Worm (Caenorhabditis elegans) whole organism, mixed stage, embryonic: Measurements from ENCODE around the gene coa-4.

ENCODE experiments used
- bed-3 ChIP-seq: fragments of 200-800 bp; sonication (Bioruptor generic); optimal IDR thresholded peaks from 3 replicates; lab custom pipeline; 2018; ENCODE audit warnings: mild to moderate bottlenecking, missing genetic modification characterization, moderate library complexity, missing compliant biosample characterization
- blmp-1 ChIP-seq: fragments of 150-350 bp; optimal IDR thresholded peaks from 2 replicates; lab custom pipeline; 2014; ENCODE audit warnings: missing biosample characterization, missing genetic modification characterization
- ceh-39 ChIP-seq: fragments of 150-350 bp; optimal IDR thresholded peaks from 2 replicates; lab custom pipeline; 2014; ENCODE audit warnings: missing biosample characterization, missing genetic modification characterization
- ceh-43 ChIP-seq: fragments of 200-800 bp; sonication (Bioruptor generic); optimal IDR thresholded peaks from 2 replicates; lab custom pipeline; 2018; ENCODE audit warnings: mild to moderate bottlenecking, missing genetic modification characterization, moderate library complexity, missing compliant biosample characterization
- ceh-83 ChIP-seq: fragments of 200-800 bp; sonication (Bioruptor generic); optimal IDR thresholded peaks from 2 replicates; lab custom pipeline; 2018; ENCODE audit warnings: mild to moderate bottlenecking, missing genetic modification characterization, missing compliant biosample characterization
- ces-1 ChIP-seq: fragments of 150-350 bp; optimal IDR thresholded peaks from 2 replicates; lab custom pipeline; 2014; ENCODE audit warnings: missing biosample characterization, missing genetic modification reagents, missing genetic modification characterization
- elt-1 ChIP-seq: sonication (generic microtip); optimal IDR thresholded peaks from 2 replicates; lab custom pipeline; 2017; ENCODE audit warnings: missing genetic modification characterization, mild to moderate bottlenecking, missing compliant biosample characterization, antibody characterized with exemption, moderate library complexity, borderline replicate concordance; ENCODE audit not compliant: insufficient read depth
- flh-1 ChIP-seq: fragments of 200-800 bp; sonication (Bioruptor generic); optimal IDR thresholded peaks from 2 replicates; lab custom pipeline; 2018; ENCODE audit warnings: mild to moderate bottlenecking, missing genetic modification characterization, moderate library complexity, missing compliant biosample characterization
- ham-2 ChIP-seq: fragments of 200-800 bp; sonication (Bioruptor generic); optimal IDR thresholded peaks from 2 replicates; lab custom pipeline; 2018; ENCODE audit warnings: mild to moderate bottlenecking, missing genetic modification characterization, missing compliant biosample characterization
- hlh-1 ChIP-seq: fragments of 150-350 bp; optimal IDR thresholded peaks from 2 replicates; lab custom pipeline; 2014; ENCODE audit warnings: missing biosample characterization, missing genetic modification reagents, missing genetic modification characterization
- lin-13 ChIP-seq: fragments of 150-350 bp; optimal IDR thresholded peaks from 2 replicates; lab custom pipeline; 2014; ENCODE audit warnings: missing biosample characterization, missing genetic modification characterization
- lin-32 ChIP-seq: fragments of 200-800 bp; sonication (Bioruptor generic); optimal IDR thresholded peaks from 2 replicates; lab custom pipeline; 2018; ENCODE audit warnings: mild to moderate bottlenecking, missing genetic modification characterization, missing compliant biosample characterization
- lsy-2 ChIP-seq: fragments of 150-350 bp; optimal IDR thresholded peaks from 2 replicates; lab custom pipeline; 2014; ENCODE audit warnings: missing biosample characterization, missing genetic modification characterization
- mab-5 ChIP-seq: fragments of 150-350 bp; optimal IDR thresholded peaks from 2 replicates; lab custom pipeline; 2014; ENCODE audit warnings: missing biosample characterization, missing genetic modification characterization
- mep-1 ChIP-seq: fragments of 150-350 bp; optimal IDR thresholded peaks from 2 replicates; lab custom pipeline; 2017; ENCODE audit warnings: missing biosample characterization, missing genetic modification reagents, missing genetic modification characterization, inconsistent platforms
- mls-2 ChIP-seq: sonication (generic microtip); optimal IDR thresholded peaks from 2 replicates; lab custom pipeline; 2016; ENCODE audit warnings: mild to moderate bottlenecking, missing genetic modification characterization, moderate library complexity, missing compliant biosample characterization
- nhr-12 ChIP-seq: fragments of 150-350 bp; optimal IDR thresholded peaks from 2 replicates; lab custom pipeline; 2014; ENCODE audit warnings: missing biosample characterization, missing genetic modification characterization
- nhr-2 ChIP-seq: fragments of 150-350 bp; optimal IDR thresholded peaks from 2 replicates; lab custom pipeline; 2014; ENCODE audit warnings: missing biosample characterization, missing genetic modification characterization
- nhr-237 ChIP-seq: fragments of 150-350 bp; optimal IDR thresholded peaks from 2 replicates; lab custom pipeline; 2014; ENCODE audit warnings: missing biosample characterization, missing genetic modification characterization
- nhr-76 ChIP-seq: sonication (generic microtip); optimal IDR thresholded peaks from 2 replicates; lab custom pipeline; 2017; ENCODE audit warnings: missing biosample characterization, missing genetic modification characterization
- pha-4 ChIP-seq: fragments of 150-350 bp; optimal IDR thresholded peaks from 2 replicates; lab custom pipeline; 2018; ENCODE audit warnings: missing biosample characterization, missing genetic modification reagents, missing genetic modification characterization
- sem-2 ChIP-seq: fragments of 200-800 bp; sonication (Bioruptor generic); optimal IDR thresholded peaks from 2 replicates; lab custom pipeline; 2018; ENCODE audit warnings: mild to moderate bottlenecking, missing genetic modification characterization, missing compliant biosample characterization
- sptf-1 ChIP-seq: sonication (generic microtip); optimal IDR thresholded peaks from 2 replicates; lab custom pipeline; 2017; ENCODE audit warnings: mild to moderate bottlenecking, missing genetic modification characterization, moderate library complexity, missing compliant biosample characterization
- tbx-8 ChIP-seq: fragments of 200-800 bp; sonication (Bioruptor generic); optimal IDR thresholded peaks from 2 replicates; lab custom pipeline; 2018; ENCODE audit warnings: mild to moderate bottlenecking, missing genetic modification characterization, moderate library complexity, missing compliant biosample characterization
- unc-120 ChIP-seq: sonication (generic microtip); optimal IDR thresholded peaks from 2 replicates; lab custom pipeline; 2017; ENCODE audit warnings: missing genetic modification characterization, missing compliant biosample characterization; ENCODE audit not compliant: poor library complexity, severe bottlenecking
- unc-39 ChIP-seq: fragments of 150-350 bp; optimal IDR thresholded peaks from 2 replicates; lab custom pipeline; 2014; ENCODE audit warnings: missing biosample characterization, missing genetic modification characterization
- unc-62 ChIP-seq: fragments of 150-350 bp; optimal IDR thresholded peaks from 2 replicates; lab custom pipeline; 2014; ENCODE audit warnings: missing biosample characterization, missing genetic modification reagents, missing genetic modification characterization

The coa-4 gene

ce11 chrIV:9333007-9333406 is 2.4 kb downstream of the coa-4 start:
- TF ChIP-seq hlh-1 (tag; lab: Kevin White, UChicago) = no peak
- no peak for TF ChIP-seq sptf-1
- no peak for TF ChIP-seq flh-1 (GFP tag; lab: Kevin White, UChicago)
- TF ChIP-seq unc-120 (tag; lab: Kevin White, UChicago) = no peak
- TF ChIP-seq ces-1 (GFP tag; lab: Kevin White, UChicago) = no peak
- no peak for TF ChIP-seq tbx-8 (GFP tag; lab: Kevin White, UChicago)
- TF ChIP-seq ceh-43 = no peak
- TF ChIP-seq nhr-12 (tag; lab: Kevin White, UChicago) = no peak
- TF ChIP-seq ceh-39 = no peak

DNA sequence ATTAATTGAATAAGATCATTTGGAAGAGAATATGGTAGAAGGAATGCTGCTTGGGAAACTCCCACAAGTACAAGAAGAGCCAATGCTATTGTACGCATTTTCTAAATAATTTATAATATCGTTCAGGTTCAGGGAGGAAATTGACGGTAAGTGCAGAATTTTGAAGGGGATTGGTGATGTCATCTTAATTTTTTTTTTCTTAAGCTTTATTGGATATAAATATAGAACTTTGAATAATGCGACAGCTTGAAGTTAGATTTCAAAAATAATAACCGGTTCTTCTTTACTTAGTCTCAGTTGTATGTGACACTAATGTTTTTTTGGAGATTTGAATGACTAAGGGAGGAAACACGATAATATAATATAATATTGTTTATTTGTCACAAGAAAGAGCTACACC is 4.6 kb downstream of the coa-4 start, which contains the start of gene nspg-7.1:
TSS of gene nspg-7.1 (minus strand) at position 101 of the 400 bp plus-strand sequence.
- TF ChIP-seq lsy-2 (tag; lab: Kevin White, UChicago) (no peak), ceh-83 (GFP tag; lab: Kevin White, UChicago) (no peak), unc-62 (GFP tag; lab: Kevin White, UChicago) (no peak), nhr-12 (tag; lab: Kevin White, UChicago) (no peak), mep-1 (tag; lab: Kevin White, UChicago) (no peak), bed-3 (GFP tag; lab: Kevin White, UChicago) (no peak), ham-2 (no peak), unc-39 (no peak), ceh-39 (no peak), lin-13 (no peak), pha-4 (no peak), elt-1 (tag; lab: Kevin White, UChicago) (no peak), lin-32 (GFP tag; lab: Kevin White, UChicago) (no peak)
- TF ChIP-seq, all 35 proteins: peak for 0

DNA sequence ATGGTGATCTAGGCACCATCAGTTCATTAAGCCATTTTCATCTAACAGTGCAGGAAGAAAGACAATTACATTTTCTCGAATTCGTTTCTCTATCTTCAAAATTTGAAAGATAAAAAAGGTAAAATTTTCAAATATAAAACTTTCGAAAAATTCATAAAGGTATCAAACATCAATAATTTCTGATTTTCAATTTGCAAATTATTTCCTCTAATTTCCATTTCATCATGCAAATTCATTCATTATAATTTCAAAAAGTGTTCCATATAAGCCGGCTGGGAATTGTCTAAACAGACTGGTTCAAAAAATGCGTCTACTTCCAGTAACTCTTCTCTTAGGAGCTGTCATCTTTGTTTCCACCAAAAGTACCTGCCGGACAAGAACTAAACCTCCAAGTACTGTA is 7.7 kb downstream of the coa-4 start, which contains the start of gene clec-183:
TSS of gene clec-183 (plus strand) at position 301 of the 400 bp plus-strand sequence.
- TF ChIP-seq unc-39 (no peak), hlh-1 (tag; lab: Kevin White, UChicago) (no peak), blmp-1 (tag; lab: Kevin White, UChicago) (no peak)

DNA sequence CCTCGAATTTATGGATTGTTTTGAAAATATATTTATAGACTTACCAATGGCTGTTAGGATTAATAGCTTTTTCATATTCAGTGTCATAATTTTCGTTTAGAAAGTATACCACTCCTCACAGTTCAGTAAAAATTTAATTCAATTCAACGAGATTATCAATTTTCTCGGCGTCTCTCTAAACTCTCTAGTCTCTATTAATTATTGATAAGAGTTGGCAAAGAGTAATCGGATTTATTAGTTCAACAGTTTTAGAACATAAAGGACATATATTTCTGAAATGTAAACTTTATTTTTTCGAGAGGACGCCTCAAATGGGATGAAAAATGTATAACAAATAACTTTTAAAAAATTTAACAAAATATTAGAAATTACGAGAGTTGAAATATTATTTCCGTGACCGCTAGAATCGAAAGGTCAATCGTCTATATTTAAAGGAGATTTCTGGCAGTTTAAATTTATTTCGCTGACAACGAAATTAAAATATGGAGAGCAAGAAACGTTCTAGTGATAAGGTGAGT is 11.4 kb downstream of the coa-4 start, which contains the start of the genes nspg-11 and F49C12.15:
TSS of gene nspg-11 (minus strand) at position 101 of the 518 bp plus-strand sequence.
TSS of gene F49C12.15 (plus strand) at position 468 of the 518 bp plus-strand sequence.
- TF ChIP-seq flh-1 (GFP tag; lab: Kevin White, UChicago) (no peak), nhr-12 (tag; lab: Kevin White, UChicago) (no peak), mep-1 (tag; lab: Kevin White, UChicago) (no peak), unc-39 (no peak), mab-5 (no peak), unc-62 (GFP tag; lab: Kevin White, UChicago) (no peak), blmp-1 (tag; lab: Kevin White, UChicago) (no peak), bed-3 (GFP tag; lab: Kevin White, UChicago) (no peak), nhr-237 (tag; lab: Kevin White, UChicago) (no peak), ham-2 (no peak), lin-32 (GFP tag; lab: Kevin White, UChicago) (no peak), ces-1 (GFP tag; lab: Kevin White, UChicago) (no peak), sem-2 (GFP tag; lab: Kevin White, UChicago) (no peak), elt-1 (tag; lab: Kevin White, UChicago) (no peak), mls-2 (tag; lab: Kevin White, UChicago) (no peak), ceh-43 (no peak), hlh-1 (tag; lab: Kevin White, UChicago) (no peak), nhr-2 (no peak)

DNA sequence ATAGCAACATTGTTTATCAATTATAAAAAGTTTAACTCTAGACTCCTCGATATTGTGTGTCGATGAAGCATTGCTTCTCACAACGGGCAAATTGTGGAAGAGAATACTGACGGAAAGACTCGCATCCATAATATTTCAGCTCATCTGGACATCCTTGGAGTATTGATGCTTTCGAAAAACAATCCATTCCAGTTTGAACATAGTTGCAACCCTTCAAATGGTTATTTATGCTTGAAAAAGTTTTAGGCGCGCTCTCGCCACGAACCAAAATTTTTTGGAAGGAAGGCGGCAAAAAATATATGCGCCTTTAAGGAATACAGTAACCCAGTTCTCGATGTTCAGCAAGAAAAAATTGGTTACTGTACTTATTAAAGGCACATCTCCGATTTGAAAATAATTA is 12.9 kb downstream of the coa-4 start:
- no peak for TF ChIP-seq pha-4
- no peak for TF ChIP-seq flh-1 (GFP tag; lab: Kevin White, UChicago)
- no peak for TF ChIP-seq nhr-76 (tag; lab: Kevin White, UChicago)
- no peak for TF ChIP-seq ceh-39
